Fruit fly (Drosophila melanogaster): ENCODE results near the gene CG42613.

- TF ChIP-seq gcm (GFP tag; optimal IDR thresholded peaks at IDR 0.05) (no peak), CG8089 (GFP tag; optimal IDR thresholded peaks at IDR 0.05) (no peak), Ptx1 (GFP tag; IDR thresholded peaks at IDR 0.05) (no peak), stwl (tag; optimal IDR thresholded peaks at IDR 0.05) (no peak), danr (GFP tag; IDR thresholded peaks at IDR 0.05) (no peak), ato (GFP tag; IDR thresholded peaks at IDR 0.05; ENCODE audit: partially characterized antibody) (no peak), nerfin-2 (GFP tag; IDR thresholded peaks at IDR 0.05; ENCODE audit: partially characterized antibody) (no peak), CG33213 (GFP tag; optimal IDR thresholded peaks at IDR 0.05) (no peak), lola (GFP tag; optimal IDR thresholded peaks at IDR 0.05) (no peak), zen (tag; optimal IDR thresholded peaks at IDR 0.05) (no peak), Lpt (GFP tag; optimal IDR thresholded peaks at IDR 0.05) (no peak), dysf (GFP tag; IDR thresholded peaks at IDR 0.05) (no peak), CG2199 (GFP tag; IDR thresholded peaks at IDR 0.05) (no peak), TFAM (GFP tag; optimal IDR thresholded peaks at IDR 0.05) (no peak)
These were observed 18.3 kb downstream of the CG42613 start for dm6 chr3R:18947307-18947706.
